Fruit fly (Drosophila melanogaster) whole organism, embryonic: ENCODE results near the gene CG2772.
A peak's percentile ranks its signal among the peaks of the same experiment; 100 is the strongest.

Experiments used
- Blimp-1 ChIP-seq: fragments of 200-800 bp; sonication (Bioruptor generic); optimal IDR thresholded peaks from 3 replicates; lab custom pipeline; 2018; ENCODE audit warnings: missing biosample characterization, missing genetic modification characterization, mild to moderate bottlenecking, moderate library complexity, missing genetic modification reagents
- CG10209 ChIP-seq: fragments of 200-800 bp; sonication (Bioruptor generic); optimal IDR thresholded peaks from 3 replicates; lab custom pipeline; 2017; ENCODE audit warnings: missing biosample characterization, mild to moderate bottlenecking, missing genetic modification characterization, missing genetic modification reagents
- CG10959 ChIP-seq: fragments of 200-800 bp; sonication (Bioruptor generic); IDR thresholded peaks from 2 replicates; pipeline ENCODE4 v1.3.6; 2022; ENCODE audit warnings: missing biosample characterization, missing genetic modification characterization
- CG11085 ChIP-seq: fragments of 200-800 bp; sonication (Bioruptor generic); IDR thresholded peaks from 2 replicates; pipeline ENCODE4 v1.3.6; 2022; ENCODE audit warnings: missing biosample characterization, missing genetic modification characterization
- CG11504 ChIP-seq: fragments of 200-800 bp; sonication (Bioruptor generic); optimal IDR thresholded peaks from 3 replicates; lab custom pipeline; 2019; ENCODE audit warnings: missing biosample characterization, mild to moderate bottlenecking, missing genetic modification characterization, moderate library complexity
- CG11560 ChIP-seq: fragments of 200-800 bp; sonication (Bioruptor generic); IDR thresholded peaks from 3 replicates; pipeline ENCODE4 v1.3.6; 2022; ENCODE audit warnings: missing biosample characterization, missing genetic modification characterization
- CG13424 ChIP-seq: fragments of 200-800 bp; sonication (Bioruptor generic); optimal IDR thresholded peaks from 2 replicates; lab custom pipeline; 2019; ENCODE audit warnings: missing biosample characterization, mild to moderate bottlenecking, missing genetic modification characterization, moderate library complexity
- CG15696 ChIP-seq: fragments of 200-800 bp; sonication (Bioruptor generic); optimal IDR thresholded peaks from 2 replicates; lab custom pipeline; 2019; ENCODE audit warnings: missing biosample characterization, mild to moderate bottlenecking, missing genetic modification characterization, moderate library complexity
- CG17802 ChIP-seq: fragments of 200-800 bp; sonication (Bioruptor generic); optimal IDR thresholded peaks from 2 replicates; lab custom pipeline; 2018; ENCODE audit warnings: missing biosample characterization, mild to moderate bottlenecking, missing genetic modification characterization, moderate library complexity
- CG1792 ChIP-seq: fragments of 200-800 bp; sonication (Bioruptor generic); optimal IDR thresholded peaks from 2 replicates; lab custom pipeline; 2016; ENCODE audit warnings: missing biosample characterization, missing genetic modification characterization
- CG2120 ChIP-seq: fragments of 200-800 bp; sonication (Bioruptor generic); optimal IDR thresholded peaks from 3 replicates; lab custom pipeline; 2016; ENCODE audit warnings: missing biosample characterization, missing genetic modification characterization
- CG2875 ChIP-seq: fragments of 200-800 bp; sonication (Bioruptor generic); optimal IDR thresholded peaks from 2 replicates; lab custom pipeline; 2017; ENCODE audit warnings: missing biosample characterization, mild to moderate bottlenecking, missing genetic modification characterization, missing genetic modification reagents
- CG2889 ChIP-seq: fragments of 200-800 bp; sonication (Bioruptor generic); IDR thresholded peaks from 3 replicates; pipeline ENCODE4 v1.3.6; 2022; ENCODE audit warnings: missing biosample characterization, missing genetic modification characterization
- CG30020 ChIP-seq: fragments of 200-800 bp; optimal IDR thresholded peaks from 2 replicates; lab custom pipeline; 2019; ENCODE audit warnings: missing biosample characterization, mild to moderate bottlenecking, missing genetic modification characterization, moderate library complexity
- CG31388 ChIP-seq: fragments of 200-800 bp; sonication (Bioruptor generic); optimal IDR thresholded peaks from 2 replicates; lab custom pipeline; 2016; ENCODE audit warnings: missing biosample characterization, missing genetic modification characterization
- CG33213 ChIP-seq: fragments of 200-800 bp; sonication (Bioruptor generic); optimal IDR thresholded peaks from 3 replicates; lab custom pipeline; 2016; ENCODE audit warnings: missing biosample characterization, missing genetic modification characterization
- CG34422 ChIP-seq: fragments of 200-800 bp; sonication (Bioruptor generic); IDR thresholded peaks from 3 replicates; pipeline ENCODE4 v1.3.6; 2022; ENCODE audit warnings: missing biosample characterization, missing genetic modification characterization
- CG6254 ChIP-seq: fragments of 200-800 bp; sonication (Bioruptor generic); optimal IDR thresholded peaks from 3 replicates; lab custom pipeline; 2017; ENCODE audit warnings: mild to moderate bottlenecking, missing biosample characterization, missing genetic modification reagents, missing genetic modification characterization
- CG6654 ChIP-seq: fragments of 200-800 bp; sonication (Bioruptor generic); optimal IDR thresholded peaks from 2 replicates; lab custom pipeline; 2017; ENCODE audit warnings: missing biosample characterization, mild to moderate bottlenecking, missing genetic modification characterization
- CG6854 ChIP-seq: fragments of 200-800 bp; sonication (Bioruptor generic); optimal IDR thresholded peaks from 3 replicates; lab custom pipeline; 2017; ENCODE audit warnings: missing biosample characterization, mild to moderate bottlenecking, missing genetic modification characterization
- CG7271 ChIP-seq: fragments of 200-800 bp; sonication (Bioruptor generic); optimal IDR thresholded peaks from 2 replicates; lab custom pipeline; 2018; ENCODE audit warnings: missing biosample characterization, mild to moderate bottlenecking, missing genetic modification characterization, moderate library complexity
- CG7556 ChIP-seq: fragments of 200-800 bp; sonication (Bioruptor generic); optimal IDR thresholded peaks from 2 replicates; lab custom pipeline; 2017; ENCODE audit warnings: missing biosample characterization, mild to moderate bottlenecking, missing genetic modification characterization
- CG7987 ChIP-seq: fragments of 200-800 bp; sonication (Bioruptor generic); optimal IDR thresholded peaks from 2 replicates; lab custom pipeline; 2018; ENCODE audit warnings: missing biosample characterization, mild to moderate bottlenecking, missing genetic modification characterization, moderate library complexity
- CG8388 ChIP-seq: fragments of 200-800 bp; sonication (Bioruptor generic); optimal IDR thresholded peaks from 2 replicates; lab custom pipeline; 2019; ENCODE audit warnings: missing biosample characterization, mild to moderate bottlenecking, missing genetic modification characterization, moderate library complexity
- CG9876 ChIP-seq: fragments of 200-800 bp; sonication (Bioruptor generic); optimal IDR thresholded peaks from 2 replicates; lab custom pipeline; 2016; ENCODE audit warnings: missing biosample characterization, missing genetic modification characterization
- Dp ChIP-seq: fragments of 200-800 bp; sonication (Bioruptor generic); optimal IDR thresholded peaks from 2 replicates; lab custom pipeline; 2018; ENCODE audit warnings: missing biosample characterization, mild to moderate bottlenecking, missing genetic modification characterization, moderate library complexity
- H2.0 ChIP-seq: fragments of 200-800 bp; sonication (Bioruptor generic); IDR thresholded peaks from 2 replicates; pipeline ENCODE4 v1.3.6; 2022; ENCODE audit warnings: missing biosample characterization, missing genetic modification characterization
- HmgZ ChIP-seq: fragments of 200-800 bp; sonication (Bioruptor generic); optimal IDR thresholded peaks from 2 replicates; lab custom pipeline; 2018; ENCODE audit warnings: missing biosample characterization, mild to moderate bottlenecking, missing genetic modification characterization
- MBD-R2 ChIP-seq: fragments of 200-800 bp; sonication (Bioruptor generic); IDR thresholded peaks from 2 replicates; pipeline ENCODE4 v1.3.6; 2022; ENCODE audit warnings: missing biosample characterization, missing genetic modification characterization
- Med ChIP-seq: fragments of 200-800 bp; sonication (Bioruptor generic); peaks from one replicate; lab custom pipeline; 2016; ENCODE audit warnings: missing biosample characterization, missing genetic modification characterization, mild to moderate bottlenecking, inconsistent platforms, moderate library complexity
- Nf-YA ChIP-seq: fragments of 200-800 bp; sonication (Bioruptor generic); IDR thresholded peaks from 2 replicates; pipeline ENCODE4 v1.3.6; 2022; ENCODE audit warnings: missing biosample characterization, missing genetic modification characterization
- Xbp1 ChIP-seq: fragments of 200-800 bp; sonication (Bioruptor generic); optimal IDR thresholded peaks from 3 replicates; lab custom pipeline; 2016; ENCODE audit warnings: missing biosample characterization, mild to moderate bottlenecking, missing genetic modification characterization
- abd-A ChIP-seq: fragments of 200-800 bp; sonication (Bioruptor generic); optimal IDR thresholded peaks from 3 replicates; lab custom pipeline; 2019; ENCODE audit warnings: missing biosample characterization, mild to moderate bottlenecking, missing genetic modification characterization, moderate library complexity
- ap ChIP-seq: fragments of 200-800 bp; sonication (Bioruptor generic); IDR thresholded peaks from 2 replicates; pipeline ENCODE4 v1.3.6; 2022; ENCODE audit warnings: missing biosample characterization, missing genetic modification characterization
- cad ChIP-seq: fragments of >200 bp; optimal IDR thresholded peaks from 2 replicates; lab custom pipeline; 2017; ENCODE audit warnings: missing biosample characterization, missing genetic modification characterization
- crol ChIP-seq: fragments of 200-800 bp; sonication (Bioruptor generic); IDR thresholded peaks from 2 replicates; pipeline ENCODE4 v1.3.6; 2022; ENCODE audit warnings: missing biosample characterization, missing genetic modification characterization
- fd96Cb ChIP-seq: fragments of 200-800 bp; sonication (Bioruptor generic); optimal IDR thresholded peaks from 2 replicates; lab custom pipeline; 2018; ENCODE audit warnings: missing biosample characterization, mild to moderate bottlenecking, missing genetic modification characterization, moderate library complexity
- gcm ChIP-seq: fragments of 200-800 bp; sonication (Bioruptor generic); optimal IDR thresholded peaks from 2 replicates; lab custom pipeline; 2019; ENCODE audit warnings: missing biosample characterization, mild to moderate bottlenecking, missing genetic modification characterization, moderate library complexity
- hkb ChIP-seq, 2 experiments: fragments of 200-800 bp in 1 of 2; fragments of >200 bp in 1 of 2; sonication (Bioruptor generic) in 1 of 2; IDR thresholded peaks in 1 of 2; optimal IDR thresholded peaks in 1 of 2; 2 replicates each; pipeline versions ENCODE4 v1.3.6 to Lab custom; 2017 to 2022; ENCODE audit warnings: missing biosample characterization in 1 of 2, missing genetic modification characterization in 1 of 2
- jumu ChIP-seq: fragments of 200-800 bp; sonication (Bioruptor generic); optimal IDR thresholded peaks from 3 replicates; lab custom pipeline; 2016; ENCODE audit warnings: missing biosample characterization, missing genetic modification characterization
- luna ChIP-seq: fragments of 200-800 bp; sonication (Bioruptor generic); optimal IDR thresholded peaks from 2 replicates; lab custom pipeline; 2016; ENCODE audit warnings: missing biosample characterization, missing genetic modification characterization
- nerfin-1 ChIP-seq: fragments of 200-800 bp; sonication (Bioruptor generic); optimal IDR thresholded peaks from 3 replicates; lab custom pipeline; 2019; ENCODE audit warnings: missing biosample characterization, mild to moderate bottlenecking, missing genetic modification characterization, moderate library complexity
- nom ChIP-seq: fragments of 200-800 bp; sonication (Bioruptor generic); optimal IDR thresholded peaks from 2 replicates; lab custom pipeline; 2017; ENCODE audit warnings: missing biosample characterization, missing genetic modification characterization, mild to moderate bottlenecking, moderate library complexity, missing genetic modification reagents
- pzg ChIP-seq: fragments of 200-800 bp; sonication (Bioruptor generic); optimal IDR thresholded peaks from 3 replicates; lab custom pipeline; 2018; ENCODE audit warnings: missing biosample characterization, mild to moderate bottlenecking, missing genetic modification characterization, moderate library complexity
- slbo ChIP-seq: fragments of 200-800 bp; sonication (Bioruptor generic); IDR thresholded peaks from 2 replicates; pipeline ENCODE4 v1.3.6; 2022; ENCODE audit warnings: missing biosample characterization, missing genetic modification characterization
- toy ChIP-seq: fragments of 200-800 bp; sonication (Bioruptor generic); IDR thresholded peaks from 2 replicates; pipeline ENCODE4 v1.3.6; 2022; ENCODE audit warnings: missing biosample characterization, missing genetic modification characterization
- wdn ChIP-seq: fragments of 200-800 bp; sonication (Bioruptor generic); IDR thresholded peaks from 2 replicates; pipeline ENCODE4 v1.3.6; 2022; ENCODE audit warnings: missing biosample characterization, missing genetic modification characterization
- yki ChIP-seq: fragments of >200 bp; optimal IDR thresholded peaks from 3 replicates; lab custom pipeline; 2018

CG2772 gene

dm6 chr2L:3478034-3478880 is 32.5 kb downstream of the CG2772 start, which contains the start of gene Thor (continued):
- TF ChIP-seq H2.0 (peak; percentile 66), MBD-R2 (GFP tag; lab: Robert Waterston, UW) (peak; percentile 21; the same call in 1 of the 2 replicates), CG10209 (GFP tag; lab: Kevin White, UChicago) (peak; percentile 69), CG13424 (tag; lab: Kevin White, UChicago) (peak; percentile 25), CG11504 (tag; lab: Kevin White, UChicago) (peak; percentile 42), CG1792 (GFP tag; lab: Kevin White, UChicago) (peak; percentile 51), pzg (GFP tag; lab: Kevin White, UChicago) (peak; percentile 12), CG33213 (GFP tag; lab: Kevin White, UChicago) (peak; percentile 67), ap (GFP tag; lab: Robert Waterston, UW) (peak; percentile 55), CG7271 (tag; lab: Kevin White, UChicago) (no peak), CG15696 (tag; lab: Kevin White, UChicago) (peak; percentile 40), wdn (GFP tag; lab: Robert Waterston, UW) (peak; percentile 68; the same call in 1 of the 2 replicates), Med (GFP tag; lab: Kevin White, UChicago) (peak; percentile 97), CG6254 (GFP tag; lab: Kevin White, UChicago) (peak; percentile 66), Nf-YA (GFP tag; lab: Robert Waterston, UW) (peak; percentile 53; the same call in 1 of the 2 replicates), toy (GFP tag; lab: Robert Waterston, UW) (peak; percentile 61; the same call in 1 of the 2 replicates), luna (GFP tag; lab: Kevin White, UChicago) (peak; percentile 35), CG8388 (peak; percentile 24), CG11085 (GFP tag; lab: Robert Waterston, UW) (peak; percentile 41; the same call in 1 of the 2 replicates), CG6854 (GFP tag; lab: Kevin White, UChicago) (peak; percentile 78), crol (peak; percentile 57), CG2875 (peak; percentile 66), CG10959 (peak; percentile 14; the same call in 1 of the 2 replicates), jumu (GFP tag; lab: Kevin White, UChicago) (peak; percentile 62), slbo (peak; percentile 73), CG7556 (GFP tag; lab: Kevin White, UChicago) (peak; percentile 59), abd-A (tag; lab: Kevin White, UChicago) (peak; percentile 77), nerfin-1 (peak; percentile 63), gcm (GFP tag; lab: Kevin White, UChicago) (peak; percentile 41), nom (GFP tag; lab: Kevin White, UChicago) (peak; percentile 68), CG17802 (tag; lab: Kevin White, UChicago) (peak; percentile 33), CG6654 (GFP tag; lab: Kevin White, UChicago) (no peak), CG30020 (tag; lab: Kevin White, UChicago) (no peak), CG7987 (GFP tag; lab: Kevin White, UChicago) (peak; percentile 80), fd96Cb (tag; lab: Kevin White, UChicago) (no peak), yki (lab: Kevin White, UChicago) (peak; percentile 89), Dp (no peak), Blimp-1 (peak; percentile 58), CG9876 (GFP tag; lab: Kevin White, UChicago) (peak; percentile 72), CG2889 (0 out of 3 replicates have a peak, but pooled peaks have one; percentile 9), CG34422 (GFP tag; lab: Robert Waterston, UW) (peak; percentile 84; the same call in 1 of the 3 replicates), CG11560 (tag; lab: Robert Waterston, UW) (no peak), cad (no peak), CG2120 (GFP tag; lab: Kevin White, UChicago) (peak; percentile 63), CG31388 (GFP tag; lab: Kevin White, UChicago) (no peak), HmgZ (tag; lab: Kevin White, UChicago) (peak; percentile 80), Xbp1 (GFP tag; lab: Kevin White, UChicago) (peak; percentile 35), hkb (optimal IDR thresholded peaks at IDR 0.05; lab: Kevin White, UChicago) (no peak), hkb (GFP tag; IDR thresholded peaks at IDR 0.05; lab: Robert Waterston, UW) (peak; percentile 71)
